Worm (Caenorhabditis elegans) whole organism, young adult: ENCODE results near the gene nmur-2.

ENCODE experiments used
- Y53G8AR.9 ChIP-seq: fragments of 200-800 bp; sonication (Bioruptor generic); conservative IDR thresholded peaks from 2 replicates; pipeline ENCODE4 v1.3.6; 2022; ENCODE audit warnings: missing genetic modification reagents, missing genetic modification characterization, missing compliant biosample characterization
- ama-1 ChIP-seq, 3 experiments: fragments of 150-350 bp in 1 of 3; sonication (generic microtip) in 2 of 3; optimal IDR thresholded peaks; 2 replicates each; lab custom pipeline; 2014 to 2018; ENCODE audit warnings: missing biosample characterization in 2 of 3, missing genetic modification characterization in 2 of 3, missing genetic modification reagents in 2 of 3
- hlh-26 ChIP-seq: fragments of 200-800 bp; sonication (Bioruptor generic); conservative IDR thresholded peaks from 2 replicates; pipeline ENCODE4 v1.3.6; 2022; ENCODE audit warnings: missing genetic modification reagents, missing genetic modification characterization, missing compliant biosample characterization
- nfya-1 ChIP-seq: sonication (generic microtip); optimal IDR thresholded peaks from 2 replicates; lab custom pipeline; 2017; ENCODE audit warnings: antibody characterized with exemption, missing compliant biosample characterization, missing genetic modification characterization, borderline replicate concordance; ENCODE audit not compliant: insufficient read depth
- snpc-1.3 ChIP-seq: sonication (generic microtip); optimal IDR thresholded peaks from 2 replicates; lab custom pipeline; 2017; ENCODE audit warnings: missing genetic modification characterization, mild to moderate bottlenecking, missing compliant biosample characterization, antibody characterized with exemption, moderate library complexity, missing genotype, missing genetic modification reagents; ENCODE audit not compliant: insufficient read depth
- unc-130 ChIP-seq: sonication (generic microtip); optimal IDR thresholded peaks from 2 replicates; lab custom pipeline; 2016; ENCODE audit warnings: missing genetic modification reagents, missing genetic modification characterization, missing compliant biosample characterization
- zim-3 ChIP-seq: sonication (generic microtip); optimal IDR thresholded peaks from 2 replicates; lab custom pipeline; 2017; ENCODE audit warnings: mild to moderate bottlenecking, missing genetic modification characterization, moderate library complexity, missing compliant biosample characterization

ce11 chrII:151495-151894, 26.7 kb upstream of the nmur-2 start:
- no peak for TF ChIP-seq unc-130 (GFP tag; lab: Kevin White, UChicago)
- TF ChIP-seq nfya-1 (tag; lab: Kevin White, UChicago) = no peak
- no peak for TF ChIP-seq zim-3
- no peak for TF ChIP-seq Y53G8AR.9 (GFP tag; lab: Robert Waterston, UW)
- TF ChIP-seq ama-1 (optimal IDR thresholded peaks at IDR 0.05; lab: Kevin White, UChicago) = no peak
- no peak for TF ChIP-seq ama-1 (GFP tag; optimal IDR thresholded peaks at IDR 0.05; lab: Kevin White, UChicago)
- TF ChIP-seq hlh-26 (GFP tag; lab: Robert Waterston, UW) = no peak
- no peak for TF ChIP-seq snpc-1.3 (tag; lab: Kevin White, UChicago)
